Worm (Caenorhabditis elegans): ENCODE results near the gene Y37E11B.1.

Y37E11B.1 gene

ce11 chrIV:3579477-3579975 lies at the start of gene Y37E11B.1:
Gene Y37E11B.1 (plus strand): TSS chrIV:3579621.
- no peak for TF ChIP-seq mec-3 (tag; optimal IDR thresholded peaks at IDR 0.05; ENCODE audit: borderline replicate concordance)
- no peak for TF ChIP-seq fax-1 (tag; optimal IDR thresholded peaks at IDR 0.05)
- TF ChIP-seq ceh-48 (tag; optimal IDR thresholded peaks at IDR 0.05): no peak
- no peak for TF ChIP-seq ceh-19 (GFP tag; optimal IDR thresholded peaks at IDR 0.05)
- no peak for TF ChIP-seq pax-1 (tag; optimal IDR thresholded peaks at IDR 0.05)
- TF ChIP-seq nhr-232 (tag; optimal IDR thresholded peaks at IDR 0.05): no peak
- TF ChIP-seq pqm-1 (tag; optimal IDR thresholded peaks at IDR 0.05): no peak
- no peak for TF ChIP-seq npax-4 (tag; optimal IDR thresholded peaks at IDR 0.05)
- TF ChIP-seq pha-2 (tag; optimal IDR thresholded peaks at IDR 0.05): no peak
- no peak for TF ChIP-seq lin-11 (tag; optimal IDR thresholded peaks at IDR 0.05)
- no peak for TF ChIP-seq unc-55 (GFP tag; optimal IDR thresholded peaks at IDR 0.05)
- no peak for TF ChIP-seq ttx-3 (tag; optimal IDR thresholded peaks at IDR 0.05)
- no peak for TF ChIP-seq ceh-18 (tag; optimal IDR thresholded peaks at IDR 0.05)
- TF ChIP-seq sdc-2 (tag; optimal IDR thresholded peaks at IDR 0.05): no peak
- TF ChIP-seq ceh-2 (tag; optimal IDR thresholded peaks at IDR 0.05): no peak
- TF ChIP-seq gmeb-2 (tag; optimal IDR thresholded peaks at IDR 0.05): no peak
- TF ChIP-seq zip-5 (tag; optimal IDR thresholded peaks at IDR 0.05): no peak
- no peak for TF ChIP-seq T23F11.4 (GFP tag; optimal IDR thresholded peaks at IDR 0.05)
- TF ChIP-seq ceh-22 (tag; optimal IDR thresholded peaks at IDR 0.05): no peak

ce11 chrIV:3531535-3531934 lies 47.9 kb upstream of the Y37E11B.1 start:
- TF ChIP-seq fkh-10 (GFP tag; optimal IDR thresholded peaks at IDR 0.05) (no peak), ceh-48 (tag; optimal IDR thresholded peaks at IDR 0.05) (peak; percentile 62), ceh-2 (tag; optimal IDR thresholded peaks at IDR 0.05) (no peak), sox-4 (tag; optimal IDR thresholded peaks at IDR 0.05) (no peak), hlh-13 (GFP tag; optimal IDR thresholded peaks at IDR 0.05) (no peak)

ce11 chrIV:3532167-3532566 lies 47.3 kb upstream of the Y37E11B.1 start, which contains the start of gene M57.1:
Gene M57.1 (plus strand): TSS chrIV:3532467.
- TF ChIP-seq madf-2 (tag; optimal IDR thresholded peaks at IDR 0.05): no peak
- no peak for TF ChIP-seq ceh-31 (tag; optimal IDR thresholded peaks at IDR 0.05)
- TF ChIP-seq tbx-2 (tag; optimal IDR thresholded peaks at IDR 0.05): no peak
- TF ChIP-seq pat-9 (tag; optimal IDR thresholded peaks at IDR 0.05): no peak
- no peak for TF ChIP-seq ceh-24 (tag; optimal IDR thresholded peaks at IDR 0.05)

ce11 chrIV:3532989-3533388 lies 46.4 kb upstream of the Y37E11B.1 start:
- TF ChIP-seq hlh-8 (tag; optimal IDR thresholded peaks at IDR 0.05) (no peak), che-1 (tag; optimal IDR thresholded peaks at IDR 0.05) (no peak), hlh-6 (tag; optimal IDR thresholded peaks at IDR 0.05) (no peak), pag-3 (tag; optimal IDR thresholded peaks at IDR 0.05; ENCODE audit: borderline replicate concordance) (no peak), ceh-48 (tag; optimal IDR thresholded peaks at IDR 0.05) (peak; percentile 11), rnt-1 (tag; optimal IDR thresholded peaks at IDR 0.05) (no peak), pax-1 (tag; optimal IDR thresholded peaks at IDR 0.05) (no peak), unc-42 (tag; optimal IDR thresholded peaks at IDR 0.05) (peak; percentile 39), tbx-7 (tag; optimal IDR thresholded peaks at IDR 0.05) (no peak)

- TF ChIP-seq ceh-45 (GFP tag; IDR thresholded peaks at IDR 0.05): no peak
- no peak for TF ChIP-seq pax-1 (tag; optimal IDR thresholded peaks at IDR 0.05)
- no peak for TF ChIP-seq ceh-22 (tag; optimal IDR thresholded peaks at IDR 0.05)
- TF ChIP-seq pha-2 (tag; optimal IDR thresholded peaks at IDR 0.05): no peak
- TF ChIP-seq fkh-10 (GFP tag; optimal IDR thresholded peaks at IDR 0.05): no peak
- TF ChIP-seq pros-1 (tag; optimal IDR thresholded peaks at IDR 0.05): no peak
- TF ChIP-seq C08G9.2 (tag; optimal IDR thresholded peaks at IDR 0.05): no peak
- no peak for TF ChIP-seq elt-4 (tag; optimal IDR thresholded peaks at IDR 0.05)
- TF ChIP-seq ztf-16 (tag; optimal IDR thresholded peaks at IDR 0.05): no peak
- TF ChIP-seq ttx-3 (tag; optimal IDR thresholded peaks at IDR 0.05): no peak
- TF ChIP-seq T23F11.4 (GFP tag; optimal IDR thresholded peaks at IDR 0.05): no peak
- TF ChIP-seq sdc-2 (tag; optimal IDR thresholded peaks at IDR 0.05): no peak
- TF ChIP-seq unc-55 (GFP tag; optimal IDR thresholded peaks at IDR 0.05): no peak
- no peak for TF ChIP-seq nhr-11 (tag; optimal IDR thresholded peaks at IDR 0.05)
- TF ChIP-seq madf-2 (tag; optimal IDR thresholded peaks at IDR 0.05): no peak
- TF ChIP-seq hlh-15 (tag; optimal IDR thresholded peaks at IDR 0.05): no peak
- TF ChIP-seq nfya-1 (tag; optimal IDR thresholded peaks at IDR 0.05): no peak
- no peak for TF ChIP-seq ceh-34 (tag; optimal IDR thresholded peaks at IDR 0.05)
- TF ChIP-seq F13H6.1 (tag; optimal IDR thresholded peaks at IDR 0.05): no peak
- TF ChIP-seq ceh-31 (tag; optimal IDR thresholded peaks at IDR 0.05): no peak
Measured at ce11 chrIV:3539253-3539652, 40.2 kb upstream of the Y37E11B.1 start.
